Worm (Caenorhabditis elegans) whole organism, late embryonic: ENCODE measurements around the gene M03C11.9.

Experiments
- F13H6.1 ChIP-seq: sonication (generic microtip); optimal IDR thresholded peaks from 2 replicates; lab custom pipeline; 2016; ENCODE audit warnings: missing genetic modification characterization, missing compliant biosample characterization
- K09A11.1 ChIP-seq: sonication (generic microtip); optimal IDR thresholded peaks from 2 replicates; lab custom pipeline; 2017; ENCODE audit warnings: antibody characterized with exemption, mild to moderate bottlenecking, missing genetic modification characterization, missing compliant biosample characterization; ENCODE audit not compliant: insufficient read depth
- Y22D7AL.16 ChIP-seq: sonication (generic microtip); optimal IDR thresholded peaks from 2 replicates; lab custom pipeline; 2016; ENCODE audit warnings: missing genetic modification characterization, missing compliant biosample characterization
- ahr-1 ChIP-seq: sonication (generic microtip); optimal IDR thresholded peaks from 2 replicates; lab custom pipeline; 2016; ENCODE audit warnings: missing genetic modification characterization, missing compliant biosample characterization
- ceh-14 ChIP-seq: sonication (generic microtip); optimal IDR thresholded peaks from 2 replicates; lab custom pipeline; 2016; ENCODE audit warnings: missing genotype, missing genetic modification characterization, missing compliant biosample characterization
- ceh-9 ChIP-seq: sonication (generic microtip); optimal IDR thresholded peaks from 2 replicates; lab custom pipeline; 2016; ENCODE audit warnings: mild to moderate bottlenecking, missing genetic modification characterization, inconsistent platforms, missing compliant biosample characterization
- fax-1 ChIP-seq: sonication (generic microtip); optimal IDR thresholded peaks from 2 replicates; lab custom pipeline; 2016; ENCODE audit warnings: missing genotype, missing genetic modification characterization, missing compliant biosample characterization
- fkh-6 ChIP-seq: sonication (generic microtip); optimal IDR thresholded peaks from 2 replicates; lab custom pipeline; 2016; ENCODE audit warnings: missing genetic modification characterization, missing compliant biosample characterization
- madf-2 ChIP-seq: sonication (generic microtip); optimal IDR thresholded peaks from 2 replicates; lab custom pipeline; 2017; ENCODE audit warnings: missing genetic modification characterization, missing compliant biosample characterization
- nfya-1 ChIP-seq: sonication (generic microtip); optimal IDR thresholded peaks from 2 replicates; lab custom pipeline; 2017; ENCODE audit warnings: missing genetic modification characterization, mild to moderate bottlenecking, missing compliant biosample characterization, antibody characterized with exemption, moderate library complexity
- pha-4 ChIP-seq: fragments of 150-350 bp; optimal IDR thresholded peaks from 2 replicates; lab custom pipeline; 2018; ENCODE audit warnings: missing biosample characterization, missing genetic modification reagents, missing genetic modification characterization
- sdc-2 ChIP-seq: sonication (generic microtip); optimal IDR thresholded peaks from 2 replicates; lab custom pipeline; 2016; ENCODE audit warnings: missing genotype, missing genetic modification characterization, missing compliant biosample characterization
- unc-42 ChIP-seq: sonication (generic microtip); optimal IDR thresholded peaks from 2 replicates; lab custom pipeline; 2016; ENCODE audit warnings: missing genotype, missing genetic modification characterization, missing compliant biosample characterization
- unc-55 ChIP-seq: sonication (generic microtip); optimal IDR thresholded peaks from 2 replicates; lab custom pipeline; 2017; ENCODE audit warnings: missing biosample characterization, missing genetic modification reagents, missing genetic modification characterization
- unc-86 ChIP-seq: sonication (generic microtip); optimal IDR thresholded peaks from 2 replicates; lab custom pipeline; 2016; ENCODE audit warnings: missing genetic modification characterization, missing compliant biosample characterization

Gene M03C11.9

ce11 chrIII:10339949-10340348, 51.6 kb downstream of the M03C11.9 start:
- TF ChIP-seq unc-86 (tag; lab: Kevin White, UChicago) (no peak), unc-42 (tag; lab: Kevin White, UChicago) (no peak), unc-55 (GFP tag; lab: Kevin White, UChicago) (no peak), K09A11.1 (tag; lab: Kevin White, UChicago) (no peak), sdc-2 (tag; lab: Kevin White, UChicago) (no peak), Y22D7AL.16 (no peak), fax-1 (tag; lab: Kevin White, UChicago) (no peak)

- TF ChIP-seq ahr-1 (no peak), madf-2 (no peak), ceh-9 (tag; lab: Kevin White, UChicago) (no peak), F13H6.1 (tag; lab: Kevin White, UChicago) (no peak), fax-1 (tag; lab: Kevin White, UChicago) (no peak), fkh-6 (tag; lab: Kevin White, UChicago) (no peak), ceh-14 (tag; lab: Kevin White, UChicago) (no peak), pha-4 (tag; lab: Kevin White, UChicago) (no peak), unc-86 (tag; lab: Kevin White, UChicago) (no peak), nfya-1 (tag; lab: Kevin White, UChicago) (no peak)
Measured at ce11 chrIII:10338992-10339852, 52.3 kb downstream of the M03C11.9 start.
